Fruit fly (Drosophila melanogaster) whole organism, wandering third instar larva: ENCODE results near the gene Pgm1.

Source experiments
- Abd-B ChIP-seq: fragments of >200 bp; optimal IDR thresholded peaks from 2 replicates; lab custom pipeline; 2017; ENCODE audit warnings: missing biosample characterization, missing genetic modification characterization
- CG9705 ChIP-seq: fragments of 200-800 bp; sonication (Bioruptor generic); optimal IDR thresholded peaks from 2 replicates; lab custom pipeline; 2018; ENCODE audit warnings: missing biosample characterization, mild to moderate bottlenecking, missing genetic modification characterization
- CrebA ChIP-seq: fragments of 200-800 bp; sonication (Bioruptor generic); optimal IDR thresholded peaks from 2 replicates; lab custom pipeline; 2016; ENCODE audit warnings: missing biosample characterization, mild to moderate bottlenecking, missing genetic modification characterization, borderline replicate concordance
- Dfd ChIP-seq: fragments of >200 bp; optimal IDR thresholded peaks from 2 replicates; lab custom pipeline; 2017; ENCODE audit warnings: missing biosample characterization, missing genetic modification characterization
- Dif ChIP-seq: fragments of 200-275, 200-300 bp; sonication (Bioruptor generic); optimal IDR thresholded peaks from 2 replicates; lab custom pipeline; 2018; ENCODE audit warnings: missing biosample characterization, missing genetic modification characterization; ENCODE audit not compliant: partially characterized antibody
- HLH106 ChIP-seq: fragments of 200-800 bp; optimal IDR thresholded peaks from 3 replicates; lab custom pipeline; 2019; ENCODE audit warnings: missing biosample characterization, mild to moderate bottlenecking, missing genetic modification characterization, moderate library complexity
- Hnf4 ChIP-seq: fragments of 200-800 bp; sonication (Bioruptor generic); optimal IDR thresholded peaks from 2 replicates; lab custom pipeline; 2016; ENCODE audit warnings: missing biosample characterization, mild to moderate bottlenecking, missing genetic modification characterization
- Hr78 ChIP-seq: fragments of >200 bp; optimal IDR thresholded peaks from 2 replicates; lab custom pipeline; 2017; ENCODE audit warnings: missing biosample characterization, missing genetic modification characterization
- Hr83 ChIP-seq: fragments of 200-300 bp; sonication (Bioruptor generic); optimal IDR thresholded peaks from 2 replicates; lab custom pipeline; 2016; ENCODE audit warnings: missing biosample characterization, mild to moderate bottlenecking, missing genetic modification characterization, moderate library complexity; ENCODE audit not compliant: poor library complexity, severe bottlenecking
- Jra ChIP-seq: sonication (Bioruptor generic); optimal IDR thresholded peaks from 2 replicates; lab custom pipeline; 2016; ENCODE audit warnings: missing biosample characterization, missing genetic modification characterization
- Mio ChIP-seq: sonication (Bioruptor generic); optimal IDR thresholded peaks from 2 replicates; lab custom pipeline; 2016; ENCODE audit warnings: missing biosample characterization, missing genetic modification characterization
- Myc ChIP-seq: fragments of >200 bp; optimal IDR thresholded peaks from 2 replicates; lab custom pipeline; 2017
- N ChIP-seq: fragments of >200 bp; optimal IDR thresholded peaks from 2 replicates; lab custom pipeline; 2018; ENCODE audit warnings: missing biosample characterization, missing external identifiers, missing genetic modification characterization
- OdsH ChIP-seq: fragments of 200-800 bp; sonication (Bioruptor generic); optimal IDR thresholded peaks from 2 replicates; lab custom pipeline; 2016; ENCODE audit warnings: missing biosample characterization, mild to moderate bottlenecking, missing genetic modification characterization
- Rel ChIP-seq, 2 experiments: fragments of 200-800 bp; sonication (Bioruptor generic) in 1 of 2; optimal IDR thresholded peaks; 2 replicates in 1 of 2; 3 replicates in 1 of 2; lab custom pipeline; 2016 to 2019; ENCODE audit warnings: mild to moderate bottlenecking in 2 of 2, missing biosample characterization in 2 of 2, missing genetic modification characterization in 2 of 2, moderate library complexity in 1 of 2
- Sp1 ChIP-seq: fragments of 200-800 bp; sonication (Bioruptor generic); optimal IDR thresholded peaks from 3 replicates; lab custom pipeline; 2019; ENCODE audit warnings: missing biosample characterization, mild to moderate bottlenecking, missing genetic modification characterization, moderate library complexity
- Vsx2 ChIP-seq: fragments of 200-300, 225-300 bp; sonication (Bioruptor generic); optimal IDR thresholded peaks from 2 replicates; lab custom pipeline; 2018; ENCODE audit warnings: missing biosample characterization, missing genetic modification characterization; ENCODE audit not compliant: partially characterized antibody
- br ChIP-seq: fragments of 200-800 bp; sonication (Bioruptor generic); optimal IDR thresholded peaks from 2 replicates; lab custom pipeline; 2016; ENCODE audit warnings: missing biosample characterization, missing genetic modification characterization
- brk ChIP-seq: fragments of 200-800 bp; sonication (Bioruptor generic); optimal IDR thresholded peaks from 2 replicates; lab custom pipeline; 2016; ENCODE audit warnings: missing biosample characterization, mild to moderate bottlenecking, missing genetic modification characterization
- dl ChIP-seq, 2 experiments: fragments of 175-275, 200-275 bp in 1 of 2; fragments of 200-275 bp in 1 of 2; sonication (Bioruptor generic); optimal IDR thresholded peaks; lab custom pipeline; 2018; ENCODE audit warnings: mild to moderate bottlenecking in 2 of 2, missing biosample characterization in 2 of 2, missing genetic modification characterization in 2 of 2, moderate library complexity in 2 of 2; ENCODE audit not compliant: partially characterized antibody in 2 of 2, insufficient read depth in 1 of 2
- dmrt93B ChIP-seq: fragments of 200-800 bp; sonication (Bioruptor generic); optimal IDR thresholded peaks from 2 replicates; lab custom pipeline; 2018; ENCODE audit warnings: missing biosample characterization, mild to moderate bottlenecking, missing genetic modification characterization
- dsf ChIP-seq: sonication (Bioruptor generic); optimal IDR thresholded peaks from 2 replicates; lab custom pipeline; 2016; ENCODE audit warnings: missing biosample characterization, missing genetic modification characterization, borderline replicate concordance
- ey ChIP-seq: fragments of 200-800 bp; sonication (Bioruptor generic); optimal IDR thresholded peaks from 2 replicates; lab custom pipeline; 2016; ENCODE audit warnings: missing biosample characterization, missing genetic modification characterization
- fru ChIP-seq: fragments of 200-800 bp; sonication (Bioruptor generic); optimal IDR thresholded peaks from 3 replicates; lab custom pipeline; 2016; ENCODE audit warnings: missing biosample characterization, mild to moderate bottlenecking, missing genetic modification characterization
- h ChIP-seq: fragments of 200-800 bp; sonication (Bioruptor generic); optimal IDR thresholded peaks from 3 replicates; lab custom pipeline; 2016; ENCODE audit warnings: missing biosample characterization, mild to moderate bottlenecking, missing genetic modification characterization
- lola ChIP-seq: fragments of >200 bp; optimal IDR thresholded peaks from 2 replicates; lab custom pipeline; 2017; ENCODE audit warnings: missing biosample characterization, missing genetic modification characterization
- pan ChIP-seq: fragments of >200 bp; optimal IDR thresholded peaks from 2 replicates; lab custom pipeline; 2017
- rgr ChIP-seq: fragments of 200-800 bp; sonication (Bioruptor generic); optimal IDR thresholded peaks from 3 replicates; lab custom pipeline; 2016; ENCODE audit warnings: missing biosample characterization, mild to moderate bottlenecking, missing genetic modification characterization
- sage ChIP-seq: fragments of 200-800 bp; sonication (Bioruptor generic); optimal IDR thresholded peaks from 2 replicates; lab custom pipeline; 2016; ENCODE audit warnings: missing biosample characterization, mild to moderate bottlenecking, missing genetic modification characterization
- sv ChIP-seq: fragments of 200-800 bp; sonication (Bioruptor generic); optimal IDR thresholded peaks from 3 replicates; lab custom pipeline; 2016; ENCODE audit warnings: missing biosample characterization, missing genetic modification characterization
- tai ChIP-seq: sonication (Bioruptor generic); optimal IDR thresholded peaks from 2 replicates; lab custom pipeline; 2016; ENCODE audit warnings: missing biosample characterization, missing genetic modification characterization
- woc ChIP-seq: sonication (Bioruptor generic); optimal IDR thresholded peaks from 2 replicates; lab custom pipeline; 2016; ENCODE audit warnings: missing biosample characterization, mild to moderate bottlenecking, missing genetic modification characterization

Pgm1 gene

DNA sequence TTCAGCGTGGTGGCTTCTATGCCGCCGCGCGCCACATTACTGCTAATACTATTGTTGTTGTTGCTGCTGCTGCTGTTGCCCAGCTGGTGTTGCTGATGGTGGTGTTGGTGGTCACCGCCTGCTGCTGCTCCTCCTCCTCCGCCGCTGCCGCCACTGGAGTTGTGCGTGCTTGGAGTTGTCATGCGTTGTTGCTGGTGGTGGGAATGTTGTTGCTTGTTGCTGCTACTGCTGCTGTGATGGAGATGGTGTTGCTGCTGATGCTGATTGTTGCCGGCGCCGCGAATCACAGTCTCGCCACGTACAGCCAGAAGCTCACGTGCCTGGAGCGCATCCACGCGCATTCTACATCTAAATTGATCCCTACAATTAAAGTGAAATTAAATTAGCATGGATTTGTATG lies 13.2 kb upstream of the Pgm1 start:
- no peak for TF ChIP-seq lola (GFP tag; lab: Kevin White, UChicago)
- TF ChIP-seq Dfd (GFP tag; lab: Kevin White, UChicago): peak; percentile 93

DNA sequence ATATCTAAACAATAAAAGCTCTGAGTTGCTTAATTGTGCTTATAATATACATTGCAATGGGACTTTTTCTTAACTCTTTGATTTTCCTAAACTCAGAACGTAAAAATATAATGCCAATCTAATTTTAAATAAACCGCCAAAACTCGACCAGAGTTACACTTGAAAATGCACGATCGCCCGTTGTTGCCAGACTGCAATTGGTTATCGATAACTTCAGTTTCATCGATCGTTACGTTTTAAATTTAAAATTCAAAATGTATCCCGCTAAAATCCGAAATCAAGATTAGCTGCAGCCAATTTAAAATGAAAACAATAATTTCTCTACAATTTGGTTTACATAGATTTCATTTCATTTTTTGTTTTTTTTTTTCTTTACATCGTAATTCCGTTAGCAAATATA lies 10.8 kb upstream of the Pgm1 start:
- peak; percentile 34 for TF ChIP-seq Dif
- TF ChIP-seq tai: no peak
- no peak for TF ChIP-seq rgr (GFP tag; lab: Kevin White, UChicago)
- TF ChIP-seq brk (GFP tag; lab: Kevin White, UChicago): peak; percentile 38
- TF ChIP-seq woc: no peak
- TF ChIP-seq CrebA (GFP tag; lab: Kevin White, UChicago): no peak
- TF ChIP-seq Dfd (GFP tag; lab: Kevin White, UChicago): no peak

DNA sequence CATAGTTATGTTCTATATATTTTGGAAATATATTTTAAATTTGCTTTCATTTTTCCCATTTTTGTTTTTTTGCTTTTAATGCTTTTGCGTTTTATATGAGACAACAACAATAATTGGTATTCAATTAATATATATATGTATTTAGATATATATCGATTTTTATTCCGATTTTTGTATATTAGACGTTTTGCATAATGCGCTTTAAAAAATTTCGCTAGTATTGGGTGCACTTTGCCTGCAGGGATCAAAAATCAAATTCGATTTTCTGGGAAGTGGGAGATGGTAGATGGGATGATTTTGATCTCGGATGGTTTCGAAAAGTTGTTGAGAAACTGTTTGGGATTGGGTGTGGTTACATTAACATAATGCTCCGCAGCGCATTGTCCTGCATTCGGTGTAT lies 9.4 kb upstream of the Pgm1 start, which contains the start of gene CG5157:
CG5157 (minus strand) TSS at position 101 of the 400 bp plus-strand sequence.
- no peak for TF ChIP-seq HLH106 (tag; lab: Kevin White, UChicago)
- TF ChIP-seq pan (lab: Kevin White, UChicago): no peak
- TF ChIP-seq Sp1 (GFP tag; lab: Kevin White, UChicago): no peak
- TF ChIP-seq tai: no peak
- no peak for TF ChIP-seq Dfd (GFP tag; lab: Kevin White, UChicago)
- TF ChIP-seq CG9705: no peak
- TF ChIP-seq fru (GFP tag; lab: Kevin White, UChicago): no peak
- TF ChIP-seq br (GFP tag; lab: Kevin White, UChicago): no peak
- TF ChIP-seq sv (GFP tag; lab: Kevin White, UChicago): no peak
- no peak for TF ChIP-seq N (GFP tag; lab: Kevin White, UChicago)
- TF ChIP-seq lola (GFP tag; lab: Kevin White, UChicago): no peak
- TF ChIP-seq Abd-B (GFP tag; lab: Kevin White, UChicago): no peak
- no peak for TF ChIP-seq h (GFP tag; lab: Kevin White, UChicago)
- no peak for TF ChIP-seq CrebA (GFP tag; lab: Kevin White, UChicago)
- TF ChIP-seq Myc (lab: Kevin White, UChicago): no peak
- TF ChIP-seq Hr83 (GFP tag; lab: Kevin White, UChicago): no peak

DNA sequence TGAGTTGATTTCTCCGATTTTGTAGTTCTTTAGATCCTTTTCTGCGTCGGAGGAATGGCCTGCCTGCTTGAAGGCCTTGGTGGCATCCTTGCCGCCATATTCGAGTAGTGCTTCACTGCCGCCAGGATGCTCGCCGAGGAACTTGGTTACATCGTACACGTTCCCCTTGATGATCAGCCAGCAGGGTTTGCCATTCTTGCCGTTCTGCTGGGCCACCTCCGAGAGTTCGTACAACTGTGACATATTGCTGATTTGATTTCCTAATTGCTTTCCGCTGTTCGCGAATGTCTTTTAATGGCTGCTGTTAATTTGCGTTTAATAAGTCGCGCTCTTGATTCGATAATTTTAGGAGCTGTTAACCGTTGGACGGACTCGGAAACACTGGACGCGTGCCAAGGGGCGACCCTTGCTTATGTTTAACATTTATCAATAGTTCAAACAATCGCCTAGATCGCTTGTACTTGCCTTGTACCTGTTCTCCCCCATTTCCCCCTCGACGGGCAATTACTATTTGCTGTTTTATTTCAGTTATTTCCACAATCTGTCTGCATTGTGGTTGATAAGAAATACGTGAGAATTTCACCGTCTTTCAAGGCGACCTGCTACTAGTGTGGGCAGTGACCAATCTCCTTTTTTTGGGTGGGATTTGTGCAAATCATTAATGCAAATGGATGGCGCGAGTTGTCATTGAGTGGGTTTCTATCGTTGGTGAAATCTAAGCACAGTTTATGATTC lies 8.7 kb upstream of the Pgm1 start:
- TF ChIP-seq Hnf4: no peak
- no peak for TF ChIP-seq dmrt93B (GFP tag; lab: Kevin White, UChicago)
- TF ChIP-seq OdsH: no peak
- TF ChIP-seq woc: no peak
- TF ChIP-seq brk (GFP tag; lab: Kevin White, UChicago): no peak
- TF ChIP-seq Myc (lab: Kevin White, UChicago): no peak
- TF ChIP-seq Dfd (GFP tag; lab: Kevin White, UChicago): no peak
- TF ChIP-seq dl (GFP tag; optimal IDR thresholded peaks at IDR 0.05; lab: Kevin White, UChicago; ENCODE audit: insufficient read depth in 1 of 2, partially characterized antibody in 2 of 2): no peak
- no peak for TF ChIP-seq Abd-B (GFP tag; lab: Kevin White, UChicago)
- TF ChIP-seq sv (GFP tag; lab: Kevin White, UChicago): no peak
- no peak for TF ChIP-seq Dif
- TF ChIP-seq Vsx2 (GFP tag; lab: Kevin White, UChicago): no peak
- TF ChIP-seq ey (GFP tag; lab: Kevin White, UChicago): no peak
- TF ChIP-seq rgr (GFP tag; lab: Kevin White, UChicago): no peak
- no peak for TF ChIP-seq sage (GFP tag; lab: Kevin White, UChicago)
- TF ChIP-seq Jra (GFP tag; lab: Kevin White, UChicago): no peak
- no peak for TF ChIP-seq tai
- TF ChIP-seq Mio: no peak
- no peak for TF ChIP-seq dsf (GFP tag; lab: Kevin White, UChicago)
- TF ChIP-seq fru (GFP tag; lab: Kevin White, UChicago): no peak

DNA sequence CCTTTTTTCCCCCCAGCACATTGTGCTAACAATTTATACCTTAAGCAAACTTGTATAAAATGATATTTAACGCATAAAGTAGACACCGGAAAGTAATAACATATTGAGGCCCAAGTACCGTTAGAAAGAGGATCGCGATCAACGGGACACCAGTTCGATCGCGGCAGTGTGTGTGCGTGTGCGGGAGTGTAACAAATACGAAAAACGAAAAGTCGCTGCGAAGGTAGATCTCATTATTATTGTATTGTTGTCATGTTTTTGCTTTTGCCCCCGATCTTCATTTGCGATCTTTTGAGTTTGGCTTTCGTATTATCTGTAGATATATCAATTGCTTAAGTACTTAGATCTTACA lies 3.7 kb upstream of the Pgm1 start:
- TF ChIP-seq Jra (GFP tag; lab: Kevin White, UChicago) (no peak), Mio (no peak), sage (GFP tag; lab: Kevin White, UChicago) (no peak), tai (no peak), Dfd (GFP tag; lab: Kevin White, UChicago) (no peak), fru (GFP tag; lab: Kevin White, UChicago) (no peak), h (GFP tag; lab: Kevin White, UChicago) (no peak), dsf (GFP tag; lab: Kevin White, UChicago) (no peak), Hr78 (no peak), sv (GFP tag; lab: Kevin White, UChicago) (no peak), dmrt93B (GFP tag; lab: Kevin White, UChicago) (no peak), CrebA (GFP tag; lab: Kevin White, UChicago) (no peak), Rel (GFP tag; optimal IDR thresholded peaks at IDR 0.05; lab: Kevin White, UChicago) (no peak), Rel (tag; optimal IDR thresholded peaks at IDR 0.05; lab: Kevin White, UChicago) (no peak)
